Worm (Caenorhabditis elegans) whole organism, young adult: ENCODE data around the gene T10F2.2.

Experiments used
- F52B5.7 ChIP-seq: sonication (generic microtip); optimal IDR thresholded peaks from 2 replicates; lab custom pipeline; 2016; ENCODE audit warnings: mild to moderate bottlenecking, missing genetic modification characterization, missing compliant biosample characterization
- Y95B8A.8 ChIP-seq: fragments of 200-800 bp; sonication (Bioruptor generic); IDR thresholded peaks from 2 replicates; pipeline ENCODE4 v1.3.6; 2022; ENCODE audit warnings: missing genetic modification reagents, missing genetic modification characterization, missing compliant biosample characterization
- lin-26 ChIP-seq: fragments of 200-800 bp; sonication (Bioruptor generic); IDR thresholded peaks from 2 replicates; pipeline ENCODE4 v1.3.6; 2022; ENCODE audit warnings: missing genetic modification reagents, missing genetic modification characterization, missing compliant biosample characterization
- mxl-1 ChIP-seq: sonication (generic microtip); optimal IDR thresholded peaks from 2 replicates; lab custom pipeline; 2016; ENCODE audit warnings: missing genetic modification characterization, missing compliant biosample characterization
- unc-62 ChIP-seq: fragments of 150-350 bp; optimal IDR thresholded peaks from 2 replicates; lab custom pipeline; 2014; ENCODE audit warnings: missing biosample characterization, missing genetic modification reagents, missing genetic modification characterization

DNA sequence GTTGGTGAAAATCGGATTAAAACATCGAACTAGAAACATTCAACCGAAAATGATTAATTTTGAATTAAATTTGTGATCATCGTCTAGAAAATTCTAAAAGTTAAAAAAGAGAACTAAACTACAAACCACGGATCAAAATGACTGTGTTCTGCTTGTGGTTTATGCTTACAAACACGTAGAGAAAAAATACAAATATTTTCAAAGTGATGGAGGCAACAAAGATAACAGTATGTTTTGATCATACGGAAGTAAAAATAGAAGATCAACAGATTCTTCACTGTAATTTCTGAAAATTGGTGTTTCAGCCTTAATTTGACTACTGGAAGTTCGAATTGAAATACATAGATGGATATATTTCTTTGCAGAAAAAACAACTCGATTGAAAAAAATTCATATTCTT is 38.2 kb upstream of the T10F2.2 start:
- TF ChIP-seq Y95B8A.8 (GFP tag; lab: Robert Waterston, UW) (no peak), lin-26 (GFP tag; lab: Robert Waterston, UW) (no peak), F52B5.7 (tag; lab: Kevin White, UChicago) (no peak), unc-62 (GFP tag; lab: Kevin White, UChicago) (no peak), mxl-1 (tag; lab: Kevin White, UChicago) (no peak)
